Fruit fly (Drosophila melanogaster) whole organism, embryonic: Measurements from ENCODE around the gene CG43998.

Experiments
- ATbp ChIP-seq: fragments of 200-800 bp; sonication (Bioruptor generic); optimal IDR thresholded peaks from 2 replicates; lab custom pipeline; 2017; ENCODE audit warnings: missing biosample characterization, mild to moderate bottlenecking, missing genetic modification characterization, missing genetic modification reagents
- Ada2b ChIP-seq: fragments of 200-800 bp; sonication (Bioruptor generic); IDR thresholded peaks from 2 replicates; pipeline ENCODE4 v1.3.6; 2022; ENCODE audit warnings: missing biosample characterization, missing genetic modification characterization
- C15 ChIP-seq: fragments of 200-800 bp; sonication (Bioruptor generic); IDR thresholded peaks from 3 replicates; pipeline ENCODE4 v1.3.6; 2022; ENCODE audit warnings: missing biosample characterization, missing genetic modification characterization
- CG10366 ChIP-seq: fragments of 200-800 bp; sonication (Bioruptor generic); IDR thresholded peaks from 2 replicates; pipeline ENCODE4 v1.3.6; 2022; ENCODE audit warnings: missing biosample characterization, missing genetic modification characterization
- CG10979 ChIP-seq: fragments of 200-800 bp; sonication (Bioruptor generic); optimal IDR thresholded peaks from 2 replicates; lab custom pipeline; 2018; ENCODE audit warnings: missing biosample characterization, mild to moderate bottlenecking, missing genetic modification characterization, moderate library complexity
- CG11085 ChIP-seq: fragments of 200-800 bp; sonication (Bioruptor generic); IDR thresholded peaks from 2 replicates; pipeline ENCODE4 v1.3.6; 2022; ENCODE audit warnings: missing biosample characterization, missing genetic modification characterization
- CG12659 ChIP-seq: fragments of 200-800 bp; sonication (Bioruptor generic); optimal IDR thresholded peaks from 3 replicates; lab custom pipeline; 2017; ENCODE audit warnings: mild to moderate bottlenecking, missing biosample characterization, missing genetic modification reagents, missing genetic modification characterization
- CG14965 ChIP-seq: fragments of 200-800 bp; sonication (Bioruptor generic); optimal IDR thresholded peaks from 2 replicates; lab custom pipeline; 2016; ENCODE audit warnings: missing biosample characterization, missing genetic modification characterization, borderline replicate concordance
- CG16815 ChIP-seq: fragments of 200-800 bp; sonication (Bioruptor generic); optimal IDR thresholded peaks from 3 replicates; lab custom pipeline; 2017; ENCODE audit warnings: missing biosample characterization, mild to moderate bottlenecking, missing genetic modification characterization
- CG17359 ChIP-seq: fragments of 200-800 bp; sonication (Bioruptor generic); optimal IDR thresholded peaks from 3 replicates; lab custom pipeline; 2018; ENCODE audit warnings: missing biosample characterization, mild to moderate bottlenecking, missing genetic modification characterization, moderate library complexity
- CG17568 ChIP-seq: fragments of 200-800 bp; sonication (Bioruptor generic); optimal IDR thresholded peaks from 2 replicates; lab custom pipeline; 2018; ENCODE audit warnings: missing biosample characterization, mild to moderate bottlenecking, missing genetic modification characterization, moderate library complexity
- CG17912 ChIP-seq: fragments of 200-800 bp; sonication (Bioruptor generic); optimal IDR thresholded peaks from 2 replicates; lab custom pipeline; 2018; ENCODE audit warnings: missing biosample characterization, mild to moderate bottlenecking, missing genetic modification characterization
- CG1792 ChIP-seq: fragments of 200-800 bp; sonication (Bioruptor generic); optimal IDR thresholded peaks from 2 replicates; lab custom pipeline; 2016; ENCODE audit warnings: missing biosample characterization, missing genetic modification characterization
- CG18619 ChIP-seq: fragments of 200-800 bp; sonication (Bioruptor generic); optimal IDR thresholded peaks from 3 replicates; lab custom pipeline; 2017; ENCODE audit warnings: missing biosample characterization, mild to moderate bottlenecking, missing genetic modification characterization
- CG2116 ChIP-seq: fragments of 200-800 bp; sonication (Bioruptor generic); optimal IDR thresholded peaks from 3 replicates; lab custom pipeline; 2018; ENCODE audit warnings: missing biosample characterization, mild to moderate bottlenecking, missing genetic modification characterization
- CG32532 ChIP-seq: fragments of 200-800 bp; sonication (Bioruptor generic); IDR thresholded peaks from 2 replicates; pipeline ENCODE4 v1.3.6; 2022; ENCODE audit warnings: missing biosample characterization, missing genetic modification characterization
- CG4730 ChIP-seq: fragments of 200-800 bp; sonication (Bioruptor generic); IDR thresholded peaks from 2 replicates; pipeline ENCODE4 v1.3.6; 2022; ENCODE audit warnings: missing biosample characterization, missing genetic modification characterization
- CG5180 ChIP-seq: fragments of 200-800 bp; sonication (Bioruptor generic); optimal IDR thresholded peaks from 3 replicates; lab custom pipeline; 2017; ENCODE audit warnings: missing biosample characterization, missing genetic modification characterization, mild to moderate bottlenecking, moderate library complexity, missing genetic modification reagents
- CG6272 ChIP-seq: fragments of 200-800 bp; sonication (Bioruptor generic); IDR thresholded peaks from 2 replicates; pipeline ENCODE4 v1.3.6; 2022; ENCODE audit warnings: missing biosample characterization, missing genetic modification characterization
- CG7928 ChIP-seq: fragments of 200-800 bp; sonication (Bioruptor generic); optimal IDR thresholded peaks from 2 replicates; lab custom pipeline; 2017; ENCODE audit warnings: missing biosample characterization, mild to moderate bottlenecking, missing genetic modification characterization
- CTCF ChIP-seq: fragments of 200-800 bp; sonication (Bioruptor generic); optimal IDR thresholded peaks from 2 replicates; lab custom pipeline; 2017; ENCODE audit warnings: missing biosample characterization, mild to moderate bottlenecking, missing genetic modification characterization, moderate library complexity
- Dad ChIP-seq: fragments of 200-800 bp; sonication (Bioruptor generic); optimal IDR thresholded peaks from 3 replicates; lab custom pipeline; 2016; ENCODE audit warnings: missing biosample characterization, missing genetic modification characterization
- Dfd ChIP-seq, 2 experiments: fragments of >200 bp; optimal IDR thresholded peaks; 2 replicates each; lab custom pipeline; 2017; ENCODE audit warnings: missing biosample characterization in 2 of 2, missing genetic modification characterization in 2 of 2
- HmgD ChIP-seq: fragments of 200-800 bp; sonication (Bioruptor generic); optimal IDR thresholded peaks from 3 replicates; lab custom pipeline; 2016; ENCODE audit warnings: missing biosample characterization, missing genetic modification characterization
- NFAT ChIP-seq: fragments of 200-800 bp; sonication (Bioruptor generic); IDR thresholded peaks from 2 replicates; pipeline ENCODE4 v1.3.6; 2022; ENCODE audit warnings: missing biosample characterization, missing genetic modification characterization
- Sox100B ChIP-seq: fragments of 200-800 bp; sonication (Bioruptor generic); optimal IDR thresholded peaks from 3 replicates; lab custom pipeline; 2018; ENCODE audit warnings: missing biosample characterization, mild to moderate bottlenecking, missing genetic modification characterization
- Tbp ChIP-seq: fragments of >200 bp; optimal IDR thresholded peaks from 2 replicates; lab custom pipeline; 2018; ENCODE audit warnings: missing biosample characterization, missing genetic modification characterization
- Vsx1 ChIP-seq: fragments of 200-800 bp; sonication (Bioruptor generic); optimal IDR thresholded peaks from 2 replicates; lab custom pipeline; 2017; ENCODE audit warnings: missing biosample characterization, mild to moderate bottlenecking, missing genetic modification characterization, missing genetic modification reagents
- YL-1 ChIP-seq: fragments of 200-800 bp; sonication (Bioruptor generic); optimal IDR thresholded peaks from 3 replicates; lab custom pipeline; 2017; ENCODE audit warnings: missing biosample characterization, mild to moderate bottlenecking, missing genetic modification characterization
- az2 ChIP-seq: fragments of 200-800 bp; sonication (Bioruptor generic); optimal IDR thresholded peaks from 3 replicates; lab custom pipeline; 2016; ENCODE audit warnings: missing biosample characterization, missing genetic modification characterization
- cwo ChIP-seq: fragments of 200-800 bp; sonication (Bioruptor generic); optimal IDR thresholded peaks from 3 replicates; lab custom pipeline; 2017; ENCODE audit warnings: missing biosample characterization, missing genetic modification characterization, mild to moderate bottlenecking, moderate library complexity, missing genetic modification reagents
- da ChIP-seq: fragments of 200-800 bp; sonication (Bioruptor generic); optimal IDR thresholded peaks from 2 replicates; lab custom pipeline; 2016; ENCODE audit warnings: missing biosample characterization, missing genetic modification characterization
- emc ChIP-seq: fragments of 200-800 bp; sonication (Bioruptor generic); optimal IDR thresholded peaks from 2 replicates; lab custom pipeline; 2016; ENCODE audit warnings: missing biosample characterization, missing genetic modification characterization
- eve ChIP-seq, 2 experiments: fragments of >200 bp; optimal IDR thresholded peaks; 2 replicates each; lab custom pipeline; 2017; ENCODE audit warnings: missing biosample characterization in 2 of 2, missing genetic modification characterization in 2 of 2
- fd64A ChIP-seq: fragments of 200-800 bp; sonication (Bioruptor generic); optimal IDR thresholded peaks from 3 replicates; lab custom pipeline; 2018; ENCODE audit warnings: missing biosample characterization, mild to moderate bottlenecking, missing genetic modification characterization
- gem ChIP-seq: fragments of 200-800 bp; sonication (Bioruptor generic); optimal IDR thresholded peaks from 2 replicates; lab custom pipeline; 2019; ENCODE audit warnings: missing biosample characterization, mild to moderate bottlenecking, missing genetic modification characterization, moderate library complexity
- grn ChIP-seq: fragments of 200-800 bp; sonication (Bioruptor generic); optimal IDR thresholded peaks from 3 replicates; lab custom pipeline; 2017; ENCODE audit warnings: missing biosample characterization, missing genetic modification characterization
- insv ChIP-seq, 2 experiments: fragments of 200-800 bp; sonication (Bioruptor generic); optimal IDR thresholded peaks; 3 replicates each; lab custom pipeline; 2016 to 2018; ENCODE audit warnings: missing biosample characterization in 2 of 2, missing genetic modification characterization in 2 of 2
- jumu ChIP-seq: fragments of 200-800 bp; sonication (Bioruptor generic); optimal IDR thresholded peaks from 3 replicates; lab custom pipeline; 2016; ENCODE audit warnings: missing biosample characterization, missing genetic modification characterization
- knrl ChIP-seq: fragments of 200-800 bp; sonication (Bioruptor generic); IDR thresholded peaks from 3 replicates; pipeline ENCODE4 v1.3.6; 2022; ENCODE audit warnings: missing biosample characterization, missing genetic modification characterization; ENCODE audit not compliant: partially characterized antibody
- mld ChIP-seq: fragments of 200-800 bp; sonication (Bioruptor generic); IDR thresholded peaks from 3 replicates; pipeline ENCODE4 v1.3.6; 2022; ENCODE audit warnings: missing biosample characterization, missing genetic modification characterization; ENCODE audit not compliant: partially characterized antibody
- oc ChIP-seq: fragments of 200-800 bp; sonication (Bioruptor generic); optimal IDR thresholded peaks from 2 replicates; lab custom pipeline; 2018; ENCODE audit warnings: missing biosample characterization, mild to moderate bottlenecking, missing genetic modification characterization, moderate library complexity
- odd ChIP-seq: fragments of 200-800 bp; sonication (Bioruptor generic); optimal IDR thresholded peaks from 2 replicates; lab custom pipeline; 2017; ENCODE audit warnings: missing biosample characterization, mild to moderate bottlenecking, missing genetic modification characterization
- peb ChIP-seq: fragments of 200-800 bp; sonication (Bioruptor generic); IDR thresholded peaks from 2 replicates; pipeline ENCODE4 v1.3.6; 2022; ENCODE audit warnings: missing biosample characterization, missing genetic modification characterization
- prd ChIP-seq, 3 experiments: fragments of >200 bp in 2 of 3; fragments of 200-800 bp in 1 of 3; sonication (Bioruptor generic) in 1 of 3; optimal IDR thresholded peaks in 2 of 3; IDR thresholded peaks in 1 of 3; 2 replicates in 2 of 3; 3 replicates in 1 of 3; pipeline versions ENCODE4 v1.3.6 to Lab custom; 2017 to 2022; ENCODE audit warnings: missing biosample characterization in 1 of 3, missing genetic modification characterization in 1 of 3
- slp2 ChIP-seq: fragments of 200-800 bp; sonication (Bioruptor generic); optimal IDR thresholded peaks from 2 replicates; lab custom pipeline; 2016; ENCODE audit warnings: missing biosample characterization, missing genetic modification characterization
- sqz ChIP-seq: fragments of 200-800 bp; sonication (Bioruptor generic); optimal IDR thresholded peaks from 3 replicates; lab custom pipeline; 2018; ENCODE audit warnings: missing biosample characterization, mild to moderate bottlenecking, missing genetic modification characterization
- sr ChIP-seq: fragments of 200-800 bp; sonication (Bioruptor generic); IDR thresholded peaks from 3 replicates; pipeline ENCODE4 v1.3.6; 2022; ENCODE audit warnings: missing biosample characterization, missing genetic modification characterization
- stc ChIP-seq: fragments of 200-800 bp; sonication (Bioruptor generic); IDR thresholded peaks from 2 replicates; pipeline ENCODE4 v1.3.6; 2022; ENCODE audit warnings: missing biosample characterization, missing genetic modification characterization
- twi ChIP-seq: fragments of 200-800 bp; optimal IDR thresholded peaks from 2 replicates; lab custom pipeline; 2019; ENCODE audit warnings: missing biosample characterization, mild to moderate bottlenecking, missing genetic modification characterization, moderate library complexity
- wdn ChIP-seq: fragments of 200-800 bp; sonication (Bioruptor generic); IDR thresholded peaks from 2 replicates; pipeline ENCODE4 v1.3.6; 2022; ENCODE audit warnings: missing biosample characterization, missing genetic modification characterization

CG43998 gene

dm6 chr3R:23887096-23887421 lies 41.7 kb downstream of the CG43998 start (continued):
- TF ChIP-seq eve (GFP tag; optimal IDR thresholded peaks at IDR 0.05; lab: Kevin White, UChicago) (peak in 1 of 2 experiments; percentile 95), CG14965 (GFP tag; lab: Kevin White, UChicago) (no peak), CG2116 (GFP tag; lab: Kevin White, UChicago) (peak; percentile 45), sr (GFP tag; lab: Robert Waterston, UW) (peak; percentile 46; the same call in 2 of the 3 replicates), slp2 (GFP tag; lab: Kevin White, UChicago) (no peak), prd (optimal IDR thresholded peaks at IDR 0.05; lab: Kevin White, UChicago) (no peak), prd (GFP tag; IDR thresholded peaks at IDR 0.05; lab: Robert Waterston, UW) (peak; percentile 95), CG1792 (GFP tag; lab: Kevin White, UChicago) (no peak), twi (tag; lab: Kevin White, UChicago) (peak; percentile 86), da (GFP tag; lab: Kevin White, UChicago) (no peak), stc (peak; percentile 93), Dfd (GFP tag; optimal IDR thresholded peaks at IDR 0.05; lab: Kevin White, UChicago) (no peak), insv (GFP tag; optimal IDR thresholded peaks at IDR 0.05; lab: Kevin White, UChicago) (peak in 1 of 2 experiments; percentile 7), CG10979 (tag; lab: Kevin White, UChicago) (peak; percentile 99), odd (peak; percentile 73), CG5180 (peak; percentile 74), CG17359 (tag; lab: Kevin White, UChicago) (peak; percentile 95), jumu (GFP tag; lab: Kevin White, UChicago) (no peak), grn (GFP tag; lab: Kevin White, UChicago) (no peak), CG6272 (peak; percentile 88), fd64A (peak; percentile 78), YL-1 (GFP tag; lab: Kevin White, UChicago) (peak; percentile 72), wdn (peak; percentile 76), CTCF (peak; percentile 47), Vsx1 (GFP tag; lab: Kevin White, UChicago) (peak; percentile 79), HmgD (no peak), Ada2b (GFP tag; lab: Robert Waterston, UW) (peak; percentile 85), CG16815 (GFP tag; lab: Kevin White, UChicago) (peak; percentile 94), oc (tag; lab: Kevin White, UChicago) (peak; percentile 96), CG17568 (GFP tag; lab: Kevin White, UChicago) (peak; percentile 82), peb (GFP tag; lab: Robert Waterston, UW) (peak; percentile 90), CG10366 (peak; percentile 93), sqz (peak; percentile 92), ATbp (GFP tag; lab: Kevin White, UChicago) (peak; percentile 90), Sox100B (GFP tag; lab: Kevin White, UChicago) (peak; percentile 92), az2 (peak; percentile 94), CG11085 (peak; percentile 45; the same call in 1 of the 2 replicates), NFAT (GFP tag; lab: Robert Waterston, UW) (peak; percentile 42; the same call in 1 of the 2 replicates), cwo (peak; percentile 71), CG17912 (GFP tag; lab: Kevin White, UChicago) (no peak), knrl (no peak), C15 (GFP tag; lab: Robert Waterston, UW) (peak; percentile 75; the same call in 1 of the 3 replicates), Dad (GFP tag; lab: Kevin White, UChicago) (no peak), CG18619 (GFP tag; lab: Kevin White, UChicago) (peak; percentile 79), CG32532 (GFP tag; lab: Robert Waterston, UW) (peak; percentile 84), emc (no peak), CG12659 (GFP tag; lab: Kevin White, UChicago) (peak; percentile 86), CG7928 (GFP tag; lab: Kevin White, UChicago) (peak; percentile 15), mld (GFP tag; lab: Robert Waterston, UW) (no peak), CG4730 (GFP tag; lab: Robert Waterston, UW) (peak; percentile 89), Tbp (GFP tag; lab: Kevin White, UChicago) (no peak), gem (peak; percentile 98)
